Comparison of ENCODE assay signal across 5 fruit fly cellular contexts in genomic region chr3R:29802753-29803313, dm6.
TF ChIP-seq lines count a peak whose summit lies in the region.

Gene Etfb, minus strand, starts transcription at chr3R:29802945.
Gene CG7789, plus strand, starts transcription at chr3R:29803196.

- TF ChIP-seq CTCF in whole organism, embryonic (GFP tag; optimal IDR thresholded peaks at IDR 0.05; lab: Kevin White, UChicago): peak; percentile 19

TF ChIP-seq in whole organism, adult, 20 proteins besides CTCF, POLR2A, EP300 and RAD21 (continues in another document):
- TF ChIP-seq CG14711 (tag; optimal IDR thresholded peaks at IDR 0.05; lab: Kevin White, UChicago): peak; percentile 53
- TF ChIP-seq ovo (GFP tag; optimal IDR thresholded peaks at IDR 0.05; lab: Kevin White, UChicago): peak; percentile 89
- TF ChIP-seq CG33017 (tag; optimal IDR thresholded peaks at IDR 0.05; lab: Kevin White, UChicago): peak; percentile 80
- peak; percentile 97 for TF ChIP-seq Hr96 (GFP tag; optimal IDR thresholded peaks at IDR 0.05; lab: Kevin White, UChicago)
- TF ChIP-seq CG1620 (GFP tag; optimal IDR thresholded peaks at IDR 0.05; lab: Kevin White, UChicago): peak; percentile 92
- peak; percentile 98 for TF ChIP-seq CG12768 (GFP tag; optimal IDR thresholded peaks at IDR 0.05; lab: Kevin White, UChicago)
- TF ChIP-seq CG5204 (GFP tag; optimal IDR thresholded peaks at IDR 0.05; lab: Kevin White, UChicago): no peak
- TF ChIP-seq bab1 (GFP tag; optimal IDR thresholded peaks at IDR 0.05; lab: Kevin White, UChicago): peak; percentile 86
- TF ChIP-seq Mnt (GFP tag; optimal IDR thresholded peaks at IDR 0.05; lab: Kevin White, UChicago): peak; percentile 89
- peak; percentile 53 for TF ChIP-seq pad (GFP tag; optimal IDR thresholded peaks at IDR 0.05; lab: Kevin White, UChicago)
- TF ChIP-seq Crg-1 (GFP tag; optimal IDR thresholded peaks at IDR 0.05; lab: Kevin White, UChicago): peak; percentile 91
- TF ChIP-seq CG7101 (tag; optimal IDR thresholded peaks at IDR 0.05; lab: Kevin White, UChicago): peak; percentile 88
- no peak for TF ChIP-seq cnc (optimal IDR thresholded peaks at IDR 0.05; lab: Kevin White, UChicago)
- TF ChIP-seq tj (GFP tag; optimal IDR thresholded peaks at IDR 0.05; lab: Kevin White, UChicago): peak; percentile 88
- peak; percentile 90 for TF ChIP-seq CG7045 (GFP tag; optimal IDR thresholded peaks at IDR 0.05; lab: Kevin White, UChicago)
- peak; percentile 95 for TF ChIP-seq CG11617 (GFP tag; optimal IDR thresholded peaks at IDR 0.05; lab: Kevin White, UChicago)
- TF ChIP-seq cic (GFP tag; optimal IDR thresholded peaks at IDR 0.05; lab: Kevin White, UChicago): peak; percentile 72
- TF ChIP-seq toe (GFP tag; optimal IDR thresholded peaks at IDR 0.05; lab: Kevin White, UChicago): peak; percentile 99

TF ChIP-seq in whole organism, embryonic, 481 proteins besides CTCF, POLR2A, EP300 and RAD21 (continues in another document):
- TF ChIP-seq CG6791 (GFP tag; IDR thresholded peaks at IDR 0.05; lab: Robert Waterston, UW; ENCODE audit: partially characterized antibody): no peak; the same call in 2 of the 3 replicates
- no peak for TF ChIP-seq CG31441 (GFP tag; IDR thresholded peaks at IDR 0.05; lab: Robert Waterston, UW)
- TF ChIP-seq CG3838 (GFP tag; optimal IDR thresholded peaks at IDR 0.05; lab: Kevin White, UChicago): no peak
- TF ChIP-seq CG10654 (GFP tag; optimal IDR thresholded peaks at IDR 0.05; lab: Kevin White, UChicago): peak; percentile 44
- TF ChIP-seq peb (GFP tag; IDR thresholded peaks at IDR 0.05; lab: Robert Waterston, UW): peak; percentile 49; the same call in 1 of the 2 replicates
- TF ChIP-seq slou (GFP tag; optimal IDR thresholded peaks at IDR 0.05; lab: Kevin White, UChicago): no peak
- TF ChIP-seq bab2 (GFP tag; optimal IDR thresholded peaks at IDR 0.05; lab: Kevin White, UChicago): peak; percentile 78
- TF ChIP-seq scrt (GFP tag; optimal IDR thresholded peaks at IDR 0.05; lab: Kevin White, UChicago): peak; percentile 81
- TF ChIP-seq fd96Cb (tag; optimal IDR thresholded peaks at IDR 0.05; lab: Kevin White, UChicago): no peak
- peak; percentile 77 for TF ChIP-seq CG32772 (GFP tag; IDR thresholded peaks at IDR 0.05; lab: Robert Waterston, UW)
- TF ChIP-seq CG15479 (GFP tag; optimal IDR thresholded peaks at IDR 0.05; lab: Kevin White, UChicago): no peak
- TF ChIP-seq CG15514 (GFP tag; optimal IDR thresholded peaks at IDR 0.05; lab: Kevin White, UChicago): peak; percentile 74
- TF ChIP-seq CG11398 (GFP tag; optimal IDR thresholded peaks at IDR 0.05; lab: Kevin White, UChicago): peak; percentile 58
- no peak for TF ChIP-seq pros (GFP tag; optimal IDR thresholded peaks at IDR 0.05; lab: Kevin White, UChicago)
- TF ChIP-seq gcm2 (GFP tag; optimal IDR thresholded peaks at IDR 0.05; lab: Kevin White, UChicago): peak; percentile 61
- TF ChIP-seq Dip2 (GFP tag; IDR thresholded peaks at IDR 0.05; lab: Robert Waterston, UW): peak; percentile 29; the same call in 1 of the 2 replicates
- no peak for TF ChIP-seq CG8478 (optimal IDR thresholded peaks at IDR 0.05; lab: Kevin White, UChicago)
- peak; percentile 87 for TF ChIP-seq CG34224 (GFP tag; IDR thresholded peaks at IDR 0.05; lab: Robert Waterston, UW; ENCODE audit: partially characterized antibody)

TF ChIP-seq in whole organism, prepupa, 60 proteins besides CTCF, POLR2A, EP300 and RAD21 (continues in another document):
- peak; percentile 82 for TF ChIP-seq acj6 (GFP tag; optimal IDR thresholded peaks at IDR 0.05; lab: Kevin White, UChicago)
- TF ChIP-seq CG10669 (GFP tag; optimal IDR thresholded peaks at IDR 0.05; lab: Kevin White, UChicago): peak; percentile 91
- peak; percentile 89 for TF ChIP-seq CG3032 (tag; optimal IDR thresholded peaks at IDR 0.05; lab: Kevin White, UChicago)
- TF ChIP-seq Lpt (GFP tag; optimal IDR thresholded peaks at IDR 0.05; lab: Kevin White, UChicago): peak; percentile 91
- peak; percentile 94 for TF ChIP-seq CG6276 (GFP tag; optimal IDR thresholded peaks at IDR 0.05; lab: Kevin White, UChicago)
- TF ChIP-seq CG32006 (GFP tag; optimal IDR thresholded peaks at IDR 0.05; lab: Kevin White, UChicago): peak; percentile 94
- peak; percentile 89 for TF ChIP-seq Hr38 (GFP tag; optimal IDR thresholded peaks at IDR 0.05; lab: Kevin White, UChicago)
- TF ChIP-seq CG15336 (GFP tag; IDR thresholded peaks at IDR 0.05; lab: Robert Waterston, UW): peak; percentile 87
- TF ChIP-seq CG16779 (tag; optimal IDR thresholded peaks at IDR 0.05; lab: Kevin White, UChicago): peak; percentile 90
- TF ChIP-seq achi (GFP tag; optimal IDR thresholded peaks at IDR 0.05; lab: Kevin White, UChicago): no peak
- peak; percentile 86 for TF ChIP-seq CG31627 (GFP tag; optimal IDR thresholded peaks at IDR 0.05; lab: Kevin White, UChicago)
- TF ChIP-seq Met (GFP tag; optimal IDR thresholded peaks at IDR 0.05; lab: Kevin White, UChicago): no peak
- peak; percentile 83 for TF ChIP-seq dsx (GFP tag; optimal IDR thresholded peaks at IDR 0.05; lab: Kevin White, UChicago; ENCODE audit: poor library complexity, severe bottlenecking)
- peak; percentile 91 for TF ChIP-seq CG6854 (GFP tag; optimal IDR thresholded peaks at IDR 0.05; lab: Kevin White, UChicago)
- no peak for TF ChIP-seq fd85E (GFP tag; optimal IDR thresholded peaks at IDR 0.05; lab: Kevin White, UChicago)
- no peak for TF ChIP-seq fkh (GFP tag; optimal IDR thresholded peaks at IDR 0.05; lab: Kevin White, UChicago)
- TF ChIP-seq salr (GFP tag; optimal IDR thresholded peaks at IDR 0.05; lab: Kevin White, UChicago): peak; percentile 91 to 96
- peak; percentile 75 for TF ChIP-seq CG8632 (GFP tag; optimal IDR thresholded peaks at IDR 0.05; lab: Kevin White, UChicago)
- peak; percentile 82 for TF ChIP-seq Sox15 (GFP tag; optimal IDR thresholded peaks at IDR 0.05; lab: Kevin White, UChicago)

TF ChIP-seq in whole organism, pupa, 21 proteins besides CTCF, POLR2A, EP300 and RAD21:
- TF ChIP-seq CG14655 (GFP tag; optimal IDR thresholded peaks at IDR 0.05; lab: Kevin White, UChicago) (peak; percentile 95), CG4496 (GFP tag; IDR thresholded peaks at IDR 0.05; lab: Robert Waterston, UW) (peak; percentile 96), CG34367 (tag; optimal IDR thresholded peaks at IDR 0.05; lab: Kevin White, UChicago) (peak; percentile 93), CG8159 (tag; optimal IDR thresholded peaks at IDR 0.05; lab: Kevin White, UChicago) (peak; percentile 82), gl (tag; optimal IDR thresholded peaks at IDR 0.05; lab: Kevin White, UChicago) (peak; percentile 97), CG32121 (GFP tag; IDR thresholded peaks at IDR 0.05; lab: Robert Waterston, UW) (peak; percentile 95), CG13204 (GFP tag; optimal IDR thresholded peaks at IDR 0.05; lab: Kevin White, UChicago) (no peak), Pif1B (GFP tag; optimal IDR thresholded peaks at IDR 0.05; lab: Kevin White, UChicago) (no peak), rn (GFP tag; IDR thresholded peaks at IDR 0.05; lab: Robert Waterston, UW) (peak; percentile 88), CG17806 (tag; optimal IDR thresholded peaks at IDR 0.05; lab: Kevin White, UChicago) (peak; percentile 69), CG15710 (tag; optimal IDR thresholded peaks at IDR 0.05; lab: Kevin White, UChicago) (peak; percentile 92), EcR (GFP tag; optimal IDR thresholded peaks at IDR 0.05; lab: Kevin White, UChicago) (no peak), fd96Ca (GFP tag; IDR thresholded peaks at IDR 0.05; lab: Robert Waterston, UW) (peak; percentile 96), Snoo (tag; optimal IDR thresholded peaks at IDR 0.05; lab: Kevin White, UChicago) (peak; percentile 92), Ets98B (GFP tag; IDR thresholded peaks at IDR 0.05; lab: Robert Waterston, UW) (peak; percentile 93), D1 (tag; optimal IDR thresholded peaks at IDR 0.05; lab: Kevin White, UChicago) (no peak), CG10348 (GFP tag; IDR thresholded peaks at IDR 0.05; lab: Robert Waterston, UW) (peak; percentile 61), CG12605 (GFP tag; IDR thresholded peaks at IDR 0.05; lab: Robert Waterston, UW) (peak; percentile 93), Pif1A (GFP tag; optimal IDR thresholded peaks at IDR 0.05; lab: Kevin White, UChicago) (no peak), CG8301 (tag; optimal IDR thresholded peaks at IDR 0.05; lab: Kevin White, UChicago) (peak; percentile 86), CG9948 (tag; optimal IDR thresholded peaks at IDR 0.05; lab: Kevin White, UChicago) (peak; percentile 71)
TF ChIP-seq in whole organism, pupa: peak in this region for 16.

TF ChIP-seq in whole organism, wandering third instar larva, 38 proteins besides CTCF, POLR2A, EP300 and RAD21 (continues in another document):
- TF ChIP-seq Mio (GFP tag; optimal IDR thresholded peaks at IDR 0.05; lab: Kevin White, UChicago) (no peak), CG32264 (GFP tag; optimal IDR thresholded peaks at IDR 0.05; lab: Kevin White, UChicago) (no peak), fru (GFP tag; optimal IDR thresholded peaks at IDR 0.05; lab: Kevin White, UChicago) (peak; percentile 80), h (GFP tag; optimal IDR thresholded peaks at IDR 0.05; lab: Kevin White, UChicago) (peak; percentile 86), OdsH (GFP tag; optimal IDR thresholded peaks at IDR 0.05; lab: Kevin White, UChicago) (peak; percentile 80), br (GFP tag; optimal IDR thresholded peaks at IDR 0.05; lab: Kevin White, UChicago) (no peak), Vsx2 (GFP tag; optimal IDR thresholded peaks at IDR 0.05; lab: Kevin White, UChicago; ENCODE audit: partially characterized antibody) (no peak), dmrt93B (GFP tag; optimal IDR thresholded peaks at IDR 0.05; lab: Kevin White, UChicago) (no peak), brk (GFP tag; optimal IDR thresholded peaks at IDR 0.05; lab: Kevin White, UChicago) (no peak), Hr83 (GFP tag; optimal IDR thresholded peaks at IDR 0.05; lab: Kevin White, UChicago; ENCODE audit: poor library complexity, severe bottlenecking) (peak; percentile 52), GATAd (GFP tag; optimal IDR thresholded peaks at IDR 0.05; lab: Kevin White, UChicago) (no peak), Dfd (GFP tag; optimal IDR thresholded peaks at IDR 0.05; lab: Kevin White, UChicago) (no peak), Dif (GFP tag; optimal IDR thresholded peaks at IDR 0.05; lab: Kevin White, UChicago; ENCODE audit: partially characterized antibody) (no peak), pan (optimal IDR thresholded peaks at IDR 0.05; lab: Kevin White, UChicago) (no peak), Hr78 (GFP tag; optimal IDR thresholded peaks at IDR 0.05; lab: Kevin White, UChicago) (no peak), Sp1 (GFP tag; optimal IDR thresholded peaks at IDR 0.05; lab: Kevin White, UChicago) (peak; percentile 83), Jra (GFP tag; optimal IDR thresholded peaks at IDR 0.05; lab: Kevin White, UChicago) (no peak), lola (GFP tag; optimal IDR thresholded peaks at IDR 0.05; lab: Kevin White, UChicago) (no peak), CG9705 (GFP tag; optimal IDR thresholded peaks at IDR 0.05; lab: Kevin White, UChicago) (peak; percentile 64), woc (GFP tag; optimal IDR thresholded peaks at IDR 0.05; lab: Kevin White, UChicago) (no peak), sage (GFP tag; optimal IDR thresholded peaks at IDR 0.05; lab: Kevin White, UChicago) (no peak), foxo (GFP tag; optimal IDR thresholded peaks at IDR 0.05; lab: Kevin White, UChicago) (peak in 1 of 2 experiments; percentile 91), usp (GFP tag; optimal IDR thresholded peaks at IDR 0.05; lab: Kevin White, UChicago) (no peak)
